Fruit fly (Drosophila melanogaster) whole organism, embryonic: ENCODE measurements around the gene ric8a.

Experiments used
- Atf-2 ChIP-seq: fragments of 200-800 bp; sonication (Bioruptor generic); optimal IDR thresholded peaks from 2 replicates; lab custom pipeline; 2016; ENCODE audit warnings: missing biosample characterization, missing genetic modification characterization
- B-H1 ChIP-seq: fragments of 200-800 bp; sonication (Bioruptor generic); IDR thresholded peaks from 3 replicates; pipeline ENCODE4 v1.3.6; 2022; ENCODE audit warnings: missing biosample characterization, missing genetic modification characterization
- Bgb ChIP-seq: fragments of 200-800 bp; sonication (Bioruptor generic); IDR thresholded peaks from 2 replicates; pipeline ENCODE4 v1.3.6; 2022; ENCODE audit warnings: missing biosample characterization, missing genetic modification characterization; ENCODE audit not compliant: partially characterized antibody
- CG10267 ChIP-seq: fragments of 200-800 bp; sonication (Bioruptor generic); optimal IDR thresholded peaks from 2 replicates; lab custom pipeline; 2018; ENCODE audit warnings: missing biosample characterization, mild to moderate bottlenecking, missing genetic modification characterization, moderate library complexity
- CG10654 ChIP-seq: fragments of 200-800 bp; sonication (Bioruptor generic); optimal IDR thresholded peaks from 2 replicates; lab custom pipeline; 2016; ENCODE audit warnings: missing biosample characterization, missing genetic modification characterization
- CG1647 ChIP-seq: fragments of 200-800 bp; sonication (Bioruptor generic); optimal IDR thresholded peaks from 3 replicates; lab custom pipeline; 2016; ENCODE audit warnings: missing biosample characterization, missing genetic modification characterization
- CG18262 ChIP-seq: fragments of 200-800 bp; optimal IDR thresholded peaks from 3 replicates; lab custom pipeline; 2019; ENCODE audit warnings: missing biosample characterization, mild to moderate bottlenecking, missing genetic modification characterization, moderate library complexity
- CG2129 ChIP-seq: fragments of 200-800 bp; sonication (Bioruptor generic); IDR thresholded peaks from 2 replicates; pipeline ENCODE4 v1.3.6; 2022; ENCODE audit warnings: missing biosample characterization, missing genetic modification characterization; ENCODE audit not compliant: partially characterized antibody
- CG2202 ChIP-seq: fragments of 200-800 bp; sonication (Bioruptor generic); optimal IDR thresholded peaks from 2 replicates; lab custom pipeline; 2018; ENCODE audit warnings: missing biosample characterization, mild to moderate bottlenecking, missing genetic modification characterization
- CG2889 ChIP-seq: fragments of 200-800 bp; sonication (Bioruptor generic); IDR thresholded peaks from 3 replicates; pipeline ENCODE4 v1.3.6; 2022; ENCODE audit warnings: missing biosample characterization, missing genetic modification characterization
- CG3163 ChIP-seq: fragments of 200-800 bp; sonication (Bioruptor generic); optimal IDR thresholded peaks from 3 replicates; lab custom pipeline; 2016; ENCODE audit warnings: missing biosample characterization, missing genetic modification characterization
- CG7745 ChIP-seq: fragments of 200-800 bp; sonication (Bioruptor generic); optimal IDR thresholded peaks from 2 replicates; lab custom pipeline; 2018; ENCODE audit warnings: missing biosample characterization, mild to moderate bottlenecking, missing genetic modification characterization, moderate library complexity
- CG8290 ChIP-seq, 3 experiments: fragments of 200-800 bp; sonication (Bioruptor generic); optimal IDR thresholded peaks; 2 replicates each; lab custom pipeline; 2016 to 2019; ENCODE audit warnings: missing biosample characterization in 3 of 3, missing genetic modification characterization in 3 of 3, mild to moderate bottlenecking in 2 of 3, moderate library complexity in 1 of 3
- CoRest ChIP-seq: fragments of 200-800 bp; sonication (Bioruptor generic); optimal IDR thresholded peaks from 3 replicates; lab custom pipeline; 2018; ENCODE audit warnings: missing biosample characterization, mild to moderate bottlenecking, missing genetic modification characterization, moderate library complexity
- D19B ChIP-seq: fragments of 200-800 bp; sonication (Bioruptor generic); optimal IDR thresholded peaks from 2 replicates; lab custom pipeline; 2017; ENCODE audit warnings: missing biosample characterization, mild to moderate bottlenecking, missing genetic modification characterization
- Dad ChIP-seq: fragments of 200-800 bp; sonication (Bioruptor generic); optimal IDR thresholded peaks from 3 replicates; lab custom pipeline; 2016; ENCODE audit warnings: missing biosample characterization, missing genetic modification characterization
- E2f1 ChIP-seq: fragments of 200-800 bp; sonication (Bioruptor generic); IDR thresholded peaks from 2 replicates; pipeline ENCODE4 v1.3.6; 2022; ENCODE audit warnings: missing biosample characterization, missing genetic modification characterization
- Eip74EF ChIP-seq, 2 experiments: fragments of 200-800 bp in 1 of 2; fragments of >200 bp in 1 of 2; sonication (Bioruptor generic) in 1 of 2; optimal IDR thresholded peaks; 2 replicates each; lab custom pipeline; 2017 to 2019; ENCODE audit warnings: missing biosample characterization in 2 of 2, missing genetic modification characterization in 2 of 2, mild to moderate bottlenecking in 1 of 2, moderate library complexity in 1 of 2
- Elba2 ChIP-seq: fragments of 200-800 bp; sonication (Bioruptor generic); optimal IDR thresholded peaks from 3 replicates; lab custom pipeline; 2016; ENCODE audit warnings: missing biosample characterization, missing genetic modification characterization
- NK7.1 ChIP-seq: fragments of 200-800 bp; sonication (Bioruptor generic); optimal IDR thresholded peaks from 3 replicates; lab custom pipeline; 2016; ENCODE audit warnings: missing biosample characterization, missing genetic modification characterization
- Sox102F ChIP-seq: fragments of 200-800 bp; sonication (Bioruptor generic); optimal IDR thresholded peaks from 2 replicates; lab custom pipeline; 2018; ENCODE audit warnings: missing biosample characterization, mild to moderate bottlenecking, missing genetic modification characterization, moderate library complexity
- Sry-δ ChIP-seq: fragments of 200-800 bp; sonication (Bioruptor generic); optimal IDR thresholded peaks from 2 replicates; lab custom pipeline; 2016; ENCODE audit warnings: missing biosample characterization, missing genetic modification characterization
- Ssrp ChIP-seq: fragments of 200-800 bp; sonication (Bioruptor generic); optimal IDR thresholded peaks from 2 replicates; lab custom pipeline; 2018; ENCODE audit warnings: missing biosample characterization, mild to moderate bottlenecking, missing genetic modification characterization, moderate library complexity
- ase ChIP-seq: fragments of 200-800 bp; sonication (Bioruptor generic); IDR thresholded peaks from 3 replicates; pipeline ENCODE4 v1.3.6; 2022; ENCODE audit warnings: missing biosample characterization, missing genetic modification characterization
- az2 ChIP-seq: fragments of 200-800 bp; sonication (Bioruptor generic); optimal IDR thresholded peaks from 3 replicates; lab custom pipeline; 2016; ENCODE audit warnings: missing biosample characterization, missing genetic modification characterization
- bigmax ChIP-seq: fragments of 200-800 bp; sonication (Bioruptor generic); optimal IDR thresholded peaks from 2 replicates; lab custom pipeline; 2018; ENCODE audit warnings: missing biosample characterization, mild to moderate bottlenecking, missing genetic modification characterization
- bsh ChIP-seq, 2 experiments: fragments of 200-800 bp; sonication (Bioruptor generic); optimal IDR thresholded peaks; 2 replicates each; lab custom pipeline; 2017 to 2018; ENCODE audit warnings: mild to moderate bottlenecking in 2 of 2, missing biosample characterization in 2 of 2, missing genetic modification characterization in 2 of 2, moderate library complexity in 1 of 2
- chn ChIP-seq: fragments of 200-800 bp; sonication (Bioruptor generic); optimal IDR thresholded peaks from 2 replicates; lab custom pipeline; 2016; ENCODE audit warnings: missing biosample characterization, missing genetic modification characterization
- crc ChIP-seq: fragments of 200-800 bp; sonication (Bioruptor generic); optimal IDR thresholded peaks from 2 replicates; lab custom pipeline; 2016; ENCODE audit warnings: missing biosample characterization, missing genetic modification characterization
- gcm ChIP-seq: fragments of 200-800 bp; sonication (Bioruptor generic); optimal IDR thresholded peaks from 2 replicates; lab custom pipeline; 2019; ENCODE audit warnings: missing biosample characterization, mild to moderate bottlenecking, missing genetic modification characterization, moderate library complexity
- grau ChIP-seq: fragments of 200-800 bp; optimal IDR thresholded peaks from 3 replicates; lab custom pipeline; 2019; ENCODE audit warnings: missing biosample characterization, mild to moderate bottlenecking, missing genetic modification characterization, moderate library complexity
- hb ChIP-seq: fragments of 200-800 bp; sonication (Bioruptor generic); IDR thresholded peaks from 3 replicates; pipeline ENCODE4 v1.3.6; 2022; ENCODE audit warnings: missing biosample characterization, missing genetic modification characterization; ENCODE audit not compliant: partially characterized antibody
- kah ChIP-seq: fragments of 200-800 bp; sonication (Bioruptor generic); optimal IDR thresholded peaks from 2 replicates; lab custom pipeline; 2018; ENCODE audit warnings: missing biosample characterization, mild to moderate bottlenecking, missing genetic modification characterization
- lmd ChIP-seq: fragments of 200-800 bp; sonication (Bioruptor generic); IDR thresholded peaks from 2 replicates; pipeline ENCODE4 v1.3.6; 2022; ENCODE audit warnings: missing biosample characterization, missing genetic modification characterization
- lola ChIP-seq, 3 experiments: fragments of >200 bp in 2 of 3; fragments of 200-800 bp in 1 of 3; sonication (Bioruptor generic) in 1 of 3; optimal IDR thresholded peaks; 2 replicates each; lab custom pipeline; 2017 to 2019; ENCODE audit warnings: missing biosample characterization in 3 of 3, missing genetic modification characterization in 3 of 3, mild to moderate bottlenecking in 1 of 3, moderate library complexity in 1 of 3
- luna ChIP-seq: fragments of 200-800 bp; sonication (Bioruptor generic); optimal IDR thresholded peaks from 2 replicates; lab custom pipeline; 2016; ENCODE audit warnings: missing biosample characterization, missing genetic modification characterization
- maf-S ChIP-seq: fragments of 200-800 bp; sonication (Bioruptor generic); optimal IDR thresholded peaks from 2 replicates; lab custom pipeline; 2016; ENCODE audit warnings: missing biosample characterization, missing genetic modification characterization
- nerfin-1 ChIP-seq: fragments of 200-800 bp; sonication (Bioruptor generic); optimal IDR thresholded peaks from 3 replicates; lab custom pipeline; 2019; ENCODE audit warnings: missing biosample characterization, mild to moderate bottlenecking, missing genetic modification characterization, moderate library complexity
- onecut ChIP-seq: fragments of 200-800 bp; sonication (Bioruptor generic); IDR thresholded peaks from 2 replicates; pipeline ENCODE4 v1.3.6; 2022; ENCODE audit warnings: missing biosample characterization, missing genetic modification characterization
- pfk ChIP-seq: fragments of 200-800 bp; sonication (Bioruptor generic); optimal IDR thresholded peaks from 2 replicates; lab custom pipeline; 2018; ENCODE audit warnings: missing biosample characterization, mild to moderate bottlenecking, missing genetic modification characterization, moderate library complexity
- pros ChIP-seq: fragments of 200-800 bp; sonication (Bioruptor generic); optimal IDR thresholded peaks from 3 replicates; lab custom pipeline; 2019; ENCODE audit warnings: missing biosample characterization, mild to moderate bottlenecking, missing genetic modification characterization, moderate library complexity
- pzg ChIP-seq: fragments of 200-800 bp; sonication (Bioruptor generic); optimal IDR thresholded peaks from 3 replicates; lab custom pipeline; 2018; ENCODE audit warnings: missing biosample characterization, mild to moderate bottlenecking, missing genetic modification characterization, moderate library complexity
- shn ChIP-seq: fragments of 200-800 bp; sonication (Bioruptor generic); optimal IDR thresholded peaks from 3 replicates; lab custom pipeline; 2016; ENCODE audit warnings: missing biosample characterization, missing genetic modification characterization
- stc ChIP-seq: fragments of 200-800 bp; sonication (Bioruptor generic); IDR thresholded peaks from 2 replicates; pipeline ENCODE4 v1.3.6; 2022; ENCODE audit warnings: missing biosample characterization, missing genetic modification characterization
- tll ChIP-seq, 2 experiments: fragments of 200-800 bp in 1 of 2; fragments of >200 bp in 1 of 2; sonication (Bioruptor generic) in 1 of 2; optimal IDR thresholded peaks; 2 replicates each; lab custom pipeline; 2017 to 2019; ENCODE audit warnings: missing biosample characterization in 2 of 2, missing genetic modification characterization in 2 of 2, mild to moderate bottlenecking in 1 of 2, moderate library complexity in 1 of 2
- toy ChIP-seq: fragments of 200-800 bp; sonication (Bioruptor generic); IDR thresholded peaks from 2 replicates; pipeline ENCODE4 v1.3.6; 2022; ENCODE audit warnings: missing biosample characterization, missing genetic modification characterization
- ttk ChIP-seq: fragments of 200-800 bp; sonication (Bioruptor generic); IDR thresholded peaks from 2 replicates; pipeline ENCODE4 v2.1.2; 2022; ENCODE audit warnings: missing biosample characterization, missing genetic modification characterization
- tx ChIP-seq: fragments of 200-800 bp; sonication (Bioruptor generic); optimal IDR thresholded peaks from 2 replicates; lab custom pipeline; 2016; ENCODE audit warnings: missing biosample characterization, missing genetic modification characterization
- vvl ChIP-seq: fragments of 200-800 bp; sonication (Bioruptor generic); IDR thresholded peaks from 2 replicates; pipeline ENCODE4 v1.3.6; 2022; ENCODE audit warnings: missing biosample characterization, missing genetic modification characterization
- yki ChIP-seq: fragments of >200 bp; optimal IDR thresholded peaks from 3 replicates; lab custom pipeline; 2018

The ric8a gene

DNA sequence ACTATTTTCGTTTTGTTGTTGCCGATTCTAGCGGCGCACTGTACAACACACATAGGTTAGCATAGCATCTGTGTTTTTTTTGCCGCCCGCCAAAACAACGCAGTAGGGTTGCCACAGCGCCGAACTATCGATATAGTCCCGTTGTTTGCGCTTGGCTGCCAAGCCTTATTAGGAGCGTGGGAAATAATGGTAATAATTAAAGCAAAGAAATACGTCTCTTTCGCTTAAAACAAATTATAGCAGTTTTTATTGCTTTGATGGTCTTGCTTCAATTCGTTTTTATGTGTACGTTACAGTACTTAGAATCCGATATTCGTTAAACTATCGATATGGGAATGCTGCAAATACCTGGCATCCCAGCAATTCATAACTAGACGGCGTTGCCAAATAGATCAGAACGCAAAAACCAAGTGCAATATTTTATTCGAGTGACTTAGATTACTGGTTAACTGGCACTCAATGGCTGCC lies 12.5 kb upstream of the ric8a start, which contains the start of the genes mxc and Larp7 (continued):
- TF ChIP-seq nerfin-1 (peak; percentile 47), Ssrp (tag; lab: Kevin White, UChicago) (peak; percentile 59), CG1647 (GFP tag; lab: Kevin White, UChicago) (peak; percentile 21), tx (GFP tag; lab: Kevin White, UChicago) (peak; percentile 54), toy (GFP tag; lab: Robert Waterston, UW) (no peak), grau (tag; lab: Kevin White, UChicago) (peak; percentile 55), CG8290 (GFP tag; optimal IDR thresholded peaks at IDR 0.05; lab: Kevin White, UChicago) (peak; percentile 3), CG8290 (tag; optimal IDR thresholded peaks at IDR 0.05; lab: Kevin White, UChicago) (no peak), shn (GFP tag; lab: Kevin White, UChicago) (peak; percentile 63), luna (no peak), gcm (no peak), CG2202 (tag; lab: Kevin White, UChicago) (no peak), Atf-2 (GFP tag; lab: Kevin White, UChicago) (peak; percentile 48), hb (GFP tag; lab: Robert Waterston, UW) (peak; percentile 88), ase (GFP tag; lab: Robert Waterston, UW) (no peak), chn (GFP tag; lab: Kevin White, UChicago) (peak; percentile 49), CoRest (peak; percentile 79), vvl (GFP tag; lab: Robert Waterston, UW) (peak; percentile 21; the same call in 1 of the 2 replicates), CG2889 (GFP tag; lab: Robert Waterston, UW) (peak; percentile 38; the same call in 1 of the 3 replicates), CG18262 (tag; lab: Kevin White, UChicago) (no peak), pros (GFP tag; lab: Kevin White, UChicago) (no peak), Eip74EF (GFP tag; optimal IDR thresholded peaks at IDR 0.05; lab: Kevin White, UChicago) (no peak), CG10654 (GFP tag; lab: Kevin White, UChicago) (peak; percentile 41), Dad (GFP tag; lab: Kevin White, UChicago) (peak; percentile 30), tll (GFP tag; optimal IDR thresholded peaks at IDR 0.05; lab: Kevin White, UChicago) (peak in 1 of 2 experiments; percentile 85), B-H1 (GFP tag; lab: Robert Waterston, UW) (no peak), kah (no peak), ttk (GFP tag; lab: Robert Waterston, UW) (no peak), pzg (GFP tag; lab: Kevin White, UChicago) (peak; percentile 65), maf-S (GFP tag; lab: Kevin White, UChicago) (peak; percentile 53), crc (GFP tag; lab: Kevin White, UChicago) (no peak), D19B (no peak), bigmax (GFP tag; lab: Kevin White, UChicago) (peak; percentile 49), CG2129 (GFP tag; lab: Robert Waterston, UW) (peak; percentile 80), Bgb (GFP tag; lab: Robert Waterston, UW) (peak; percentile 73), Elba2 (GFP tag; lab: Kevin White, UChicago) (peak; percentile 82), NK7.1 (GFP tag; lab: Kevin White, UChicago) (no peak), Sox102F (GFP tag; lab: Kevin White, UChicago) (no peak), Sry-δ (GFP tag; lab: Kevin White, UChicago) (peak; percentile 82), CG7745 (no peak), lmd (GFP tag; lab: Robert Waterston, UW) (peak; percentile 29; the same call in 1 of the 2 replicates), pfk (GFP tag; lab: Kevin White, UChicago) (no peak), lola (GFP tag; optimal IDR thresholded peaks at IDR 0.05; lab: Kevin White, UChicago) (peak in 1 of 3 experiments; percentile 53), E2f1 (GFP tag; lab: Robert Waterston, UW) (peak; percentile 72), stc (peak; percentile 16; the same call in 1 of the 2 replicates), CG10267 (tag; lab: Kevin White, UChicago) (peak; percentile 80), az2 (peak; percentile 48), bsh (GFP tag; optimal IDR thresholded peaks at IDR 0.05; lab: Kevin White, UChicago) (peak in 1 of 2 experiments; percentile 36), CG3163 (GFP tag; lab: Kevin White, UChicago) (peak; percentile 32), onecut (no peak), yki (lab: Kevin White, UChicago) (no peak)
